Worm (Caenorhabditis elegans) whole organism, young adult: Measurements from ENCODE around the gene T04C12.11.

Experiments used
- B0019.2 ChIP-seq: fragments of 200-800 bp; sonication (Bioruptor generic); conservative IDR thresholded peaks from 2 replicates; pipeline ENCODE4 v1.3.6; 2022; ENCODE audit warnings: missing genetic modification reagents, missing genetic modification characterization, missing compliant biosample characterization
- C17E4.6 ChIP-seq: fragments of 200-800 bp; sonication (Bioruptor generic); IDR thresholded peaks from 2 replicates; pipeline ENCODE4 v1.3.6; 2022; ENCODE audit warnings: missing genetic modification reagents, missing genetic modification characterization, missing compliant biosample characterization
- F23B12.7 ChIP-seq: sonication (generic microtip); optimal IDR thresholded peaks from 2 replicates; lab custom pipeline; 2017; ENCODE audit warnings: missing genetic modification characterization, mild to moderate bottlenecking, missing compliant biosample characterization, antibody characterized with exemption, moderate library complexity; ENCODE audit not compliant: insufficient read depth
- F33H1.4 ChIP-seq: fragments of 200-800 bp; sonication (Bioruptor generic); IDR thresholded peaks from 2 replicates; pipeline ENCODE4 v1.3.6; 2022; ENCODE audit warnings: missing genetic modification reagents, missing genetic modification characterization, missing compliant biosample characterization
- F49E8.2 ChIP-seq: sonication (generic microtip); optimal IDR thresholded peaks from 3 replicates; lab custom pipeline; 2017; ENCODE audit warnings: missing genetic modification characterization, mild to moderate bottlenecking, missing compliant biosample characterization, antibody characterized with exemption, moderate library complexity; ENCODE audit not compliant: insufficient read depth
- K12H6.12 ChIP-seq: fragments of 200-800 bp; sonication (Bioruptor generic); optimal IDR thresholded peaks from 2 replicates; lab custom pipeline; 2018; ENCODE audit warnings: mild to moderate bottlenecking, missing genetic modification characterization, missing compliant biosample characterization
- Y53F4B.3 ChIP-seq: fragments of 200-800 bp; sonication (Bioruptor generic); IDR thresholded peaks from 2 replicates; pipeline ENCODE4 v1.3.6; 2022; ENCODE audit warnings: missing genetic modification reagents, missing genetic modification characterization, missing compliant biosample characterization
- Y79H2A.3 ChIP-seq: fragments of 200-800 bp; sonication (Bioruptor generic); conservative IDR thresholded peaks from 2 replicates; pipeline ENCODE4 v1.3.6; 2022; ENCODE audit warnings: missing genetic modification reagents, missing genetic modification characterization, missing compliant biosample characterization
- aptf-2 ChIP-seq: fragments of 200-800 bp; sonication (Bioruptor generic); conservative IDR thresholded peaks from 2 replicates; pipeline ENCODE4 v1.3.6; 2022; ENCODE audit warnings: missing genetic modification reagents, missing genetic modification characterization, missing compliant biosample characterization
- attf-5 ChIP-seq: fragments of 200-800 bp; sonication (Bioruptor generic); optimal IDR thresholded peaks from 2 replicates; lab custom pipeline; 2018; ENCODE audit warnings: mild to moderate bottlenecking, missing genetic modification characterization, missing compliant biosample characterization
- bed-2 ChIP-seq: fragments of 200-800 bp; sonication (Bioruptor generic); IDR thresholded peaks from 2 replicates; pipeline ENCODE4 v1.3.6; 2022; ENCODE audit warnings: missing genetic modification reagents, missing genetic modification characterization, missing compliant biosample characterization
- cebp-1 ChIP-seq, 2 experiments: fragments of 200-800 bp in 1 of 2; sonication (Bioruptor generic) in 1 of 2; sonication (generic microtip) in 1 of 2; IDR thresholded peaks in 1 of 2; optimal IDR thresholded peaks in 1 of 2; 2 replicates each; pipeline versions ENCODE4 v1.3.6 to Lab custom; 2017 to 2022; ENCODE audit warnings: missing compliant biosample characterization in 2 of 2, missing genetic modification characterization in 2 of 2, mild to moderate bottlenecking in 1 of 2, missing genetic modification reagents in 1 of 2, moderate library complexity in 1 of 2
- ceh-100 ChIP-seq: fragments of 200-800 bp; sonication (Bioruptor generic); IDR thresholded peaks from 2 replicates; pipeline ENCODE4 v1.3.6; 2022; ENCODE audit warnings: missing genetic modification reagents, missing genetic modification characterization, missing compliant biosample characterization
- ceh-91 ChIP-seq: fragments of 200-800 bp; sonication (Bioruptor generic); IDR thresholded peaks from 2 replicates; pipeline ENCODE4 v1.3.6; 2022; ENCODE audit warnings: missing genetic modification reagents, missing genetic modification characterization, missing compliant biosample characterization
- dox-1 ChIP-seq: fragments of 200-800 bp; sonication (Bioruptor generic); IDR thresholded peaks from 2 replicates; pipeline ENCODE4 v1.3.6; 2022; ENCODE audit warnings: missing genetic modification reagents, missing genetic modification characterization, missing compliant biosample characterization
- efl-1 ChIP-seq: fragments of 150-350 bp; optimal IDR thresholded peaks from 2 replicates; lab custom pipeline; 2014; ENCODE audit warnings: missing biosample characterization, missing genetic modification reagents, missing genetic modification characterization
- egl-44 ChIP-seq: fragments of 200-800 bp; sonication (Bioruptor generic); IDR thresholded peaks from 2 replicates; pipeline ENCODE4 v1.3.6; 2022; ENCODE audit warnings: missing genetic modification reagents, missing genetic modification characterization, missing compliant biosample characterization
- ekl-4 ChIP-seq: fragments of 200-800 bp; sonication (Bioruptor generic); IDR thresholded peaks from 2 replicates; pipeline ENCODE4 v1.3.6; 2022; ENCODE audit warnings: missing genetic modification reagents, missing genetic modification characterization, missing compliant biosample characterization
- gei-17 ChIP-seq: fragments of 200-800 bp; sonication (Bioruptor generic); optimal IDR thresholded peaks from 2 replicates; lab custom pipeline; 2018; ENCODE audit warnings: mild to moderate bottlenecking, missing genetic modification characterization, missing compliant biosample characterization
- hlh-12 ChIP-seq: sonication (generic microtip); optimal IDR thresholded peaks from 2 replicates; lab custom pipeline; 2016; ENCODE audit warnings: missing genetic modification characterization, missing compliant biosample characterization
- hmg-1.2 ChIP-seq: fragments of 200-800 bp; sonication (Bioruptor generic); IDR thresholded peaks from 2 replicates; pipeline ENCODE4 v1.3.6; 2022; ENCODE audit warnings: missing genetic modification reagents, missing genetic modification characterization, missing compliant biosample characterization
- hrde-1 ChIP-seq: sonication (generic microtip); optimal IDR thresholded peaks from 2 replicates; lab custom pipeline; 2016; ENCODE audit warnings: missing genetic modification characterization, mild to moderate bottlenecking, missing compliant biosample characterization, moderate library complexity, missing genotype, missing genetic modification reagents, borderline replicate concordance
- lag-1 ChIP-seq: fragments of 200-800 bp; sonication (Bioruptor generic); IDR thresholded peaks from 2 replicates; pipeline ENCODE4 v1.3.6; 2022; ENCODE audit warnings: missing genetic modification reagents, missing genetic modification characterization, missing compliant biosample characterization
- lin-54 ChIP-seq: fragments of 200-800 bp; sonication (Bioruptor generic); optimal IDR thresholded peaks from 2 replicates; lab custom pipeline; 2018; ENCODE audit warnings: mild to moderate bottlenecking, missing genetic modification characterization, missing compliant biosample characterization
- lir-1 ChIP-seq: fragments of 200-800 bp; sonication (Bioruptor generic); conservative IDR thresholded peaks from 2 replicates; pipeline ENCODE4 v1.3.6; 2022; ENCODE audit warnings: missing genetic modification reagents, missing genetic modification characterization, missing compliant biosample characterization
- lsl-1 ChIP-seq: fragments of 200-800 bp; sonication (Bioruptor generic); optimal IDR thresholded peaks from 2 replicates; lab custom pipeline; 2018; ENCODE audit warnings: mild to moderate bottlenecking, missing genetic modification characterization, moderate library complexity, missing compliant biosample characterization
- madf-6 ChIP-seq: fragments of 200-800 bp; sonication (Bioruptor generic); IDR thresholded peaks from 2 replicates; pipeline ENCODE4 v1.3.6; 2022; ENCODE audit warnings: missing genetic modification reagents, missing genetic modification characterization, missing compliant biosample characterization
- mcd-1 ChIP-seq: fragments of 200-800 bp; sonication (Bioruptor generic); IDR thresholded peaks from 2 replicates; pipeline ENCODE4 v1.3.6; 2022; ENCODE audit warnings: missing genetic modification reagents, missing genetic modification characterization, missing compliant biosample characterization
- nfyb-1 ChIP-seq: fragments of 200-800 bp; sonication (Bioruptor generic); IDR thresholded peaks from 2 replicates; pipeline ENCODE4 v1.3.6; 2022; ENCODE audit warnings: missing genetic modification reagents, missing genetic modification characterization, missing compliant biosample characterization
- nhr-80 ChIP-seq: sonication (generic microtip); optimal IDR thresholded peaks from 2 replicates; lab custom pipeline; 2016; ENCODE audit warnings: missing genetic modification characterization, missing compliant biosample characterization
- pbrm-1 ChIP-seq: fragments of 200-800 bp; sonication (Bioruptor generic); IDR thresholded peaks from 2 replicates; pipeline ENCODE4 v1.3.6; 2022; ENCODE audit warnings: missing genetic modification reagents, missing genetic modification characterization, missing compliant biosample characterization
- rec-8 ChIP-seq, 2 experiments: sonication (generic microtip); optimal IDR thresholded peaks; 2 replicates each; lab custom pipeline; 2016; ENCODE audit warnings: mild to moderate bottlenecking in 2 of 2, missing genetic modification characterization in 2 of 2, missing genetic modification reagents in 2 of 2, missing genotype in 2 of 2, missing biosample characterization in 1 of 2, missing compliant biosample characterization in 1 of 2, moderate library complexity in 1 of 2
- repo-1 ChIP-seq: sonication (generic microtip); optimal IDR thresholded peaks from 2 replicates; lab custom pipeline; 2017; ENCODE audit warnings: mild to moderate bottlenecking, missing genetic modification characterization, missing compliant biosample characterization
- sdz-38 ChIP-seq: sonication (generic microtip); optimal IDR thresholded peaks from 2 replicates; lab custom pipeline; 2016; ENCODE audit warnings: missing genotype, missing genetic modification characterization, missing compliant biosample characterization
- snpc-1.3 ChIP-seq: sonication (generic microtip); optimal IDR thresholded peaks from 2 replicates; lab custom pipeline; 2017; ENCODE audit warnings: missing genetic modification characterization, mild to moderate bottlenecking, missing compliant biosample characterization, antibody characterized with exemption, moderate library complexity, missing genotype, missing genetic modification reagents; ENCODE audit not compliant: insufficient read depth
- snpc-4 ChIP-seq, 5 experiments: fragments of 150-350 bp in 1 of 5; sonication (generic microtip) in 4 of 5; optimal IDR thresholded peaks; 2 replicates each; lab custom pipeline; 2014 to 2018; ENCODE audit warnings: missing genetic modification characterization in 5 of 5, missing biosample characterization in 3 of 5, antibody characterized with exemption in 2 of 5, mild to moderate bottlenecking in 2 of 5, missing compliant biosample characterization in 2 of 5, missing genotype in 2 of 5, moderate library complexity in 2 of 5, missing genetic modification reagents in 1 of 5
- sptf-2 ChIP-seq: fragments of 200-800 bp; sonication (Bioruptor generic); optimal IDR thresholded peaks from 2 replicates; lab custom pipeline; 2018; ENCODE audit warnings: mild to moderate bottlenecking, missing genetic modification characterization, missing compliant biosample characterization
- tbp1 ChIP-seq: fragments of 200-800 bp; sonication (Bioruptor generic); optimal IDR thresholded peaks from 2 replicates; lab custom pipeline; 2018; ENCODE audit warnings: mild to moderate bottlenecking, missing genetic modification characterization, missing compliant biosample characterization
- tlf-1 ChIP-seq: fragments of 200-800 bp; sonication (Bioruptor generic); optimal IDR thresholded peaks from 2 replicates; lab custom pipeline; 2018; ENCODE audit warnings: mild to moderate bottlenecking, missing genetic modification characterization, missing compliant biosample characterization
- xnd-1 ChIP-seq: sonication (generic microtip); optimal IDR thresholded peaks from 2 replicates; lab custom pipeline; 2016; ENCODE audit warnings: missing genotype, missing genetic modification reagents, missing genetic modification characterization, missing compliant biosample characterization
- zfh-2 ChIP-seq: fragments of 200-800 bp; sonication (Bioruptor generic); conservative IDR thresholded peaks from 2 replicates; pipeline ENCODE4 v1.3.6; 2022; ENCODE audit warnings: missing genetic modification reagents, missing genetic modification characterization, missing compliant biosample characterization
- ztf-18 ChIP-seq: sonication (generic microtip); optimal IDR thresholded peaks from 2 replicates; lab custom pipeline; 2016; ENCODE audit warnings: missing genotype, mild to moderate bottlenecking, missing genetic modification characterization, missing compliant biosample characterization
- ztf-26 ChIP-seq: sonication (generic microtip); optimal IDR thresholded peaks from 2 replicates; lab custom pipeline; 2017; ENCODE audit warnings: missing genetic modification characterization, missing compliant biosample characterization

The T04C12.11 gene

ce11 chrV:11078874-11079273 lies 18.8 kb upstream of the T04C12.11 start:
- TF ChIP-seq ceh-91 (GFP tag; lab: Robert Waterston, UW): no peak
- TF ChIP-seq zfh-2 (GFP tag; lab: Robert Waterston, UW): no peak
- no peak for TF ChIP-seq xnd-1 (tag; lab: Kevin White, UChicago)
- no peak for TF ChIP-seq cebp-1 (GFP tag; IDR thresholded peaks at IDR 0.05; lab: Robert Waterston, UW)
- peak; percentile 82 for TF ChIP-seq cebp-1 (tag; optimal IDR thresholded peaks at IDR 0.05; lab: Kevin White, UChicago)
- no peak for TF ChIP-seq lag-1 (GFP tag; lab: Robert Waterston, UW)

- peak; percentile 93 for TF ChIP-seq dox-1 (GFP tag; lab: Robert Waterston, UW)
- peak; percentile 66 for TF ChIP-seq xnd-1 (tag; lab: Kevin White, UChicago)
- no peak for TF ChIP-seq gei-17
- peak; percentile 76; the same call in 1 of the 2 replicates for TF ChIP-seq nfyb-1
- peak; percentile 85 for TF ChIP-seq pbrm-1
- peak; percentile 96 for TF ChIP-seq efl-1 (GFP tag; lab: Kevin White, UChicago)
- TF ChIP-seq lsl-1 (GFP tag; lab: Kevin White, UChicago): peak; percentile 55
- peak; percentile 22 for TF ChIP-seq F23B12.7
- TF ChIP-seq ztf-26 (tag; lab: Kevin White, UChicago): peak; percentile 55
- peak; percentile 62 for TF ChIP-seq attf-5 (GFP tag; lab: Kevin White, UChicago)
- peak; percentile 95 for TF ChIP-seq madf-6 (GFP tag; lab: Robert Waterston, UW)
- no peak for TF ChIP-seq repo-1
- peak; percentile 76 for TF ChIP-seq snpc-1.3
- TF ChIP-seq rec-8 (tag; optimal IDR thresholded peaks at IDR 0.05; lab: Kevin White, UChicago): no peak
- no peak for TF ChIP-seq snpc-4 (GFP tag; optimal IDR thresholded peaks at IDR 0.05; lab: Kevin White, UChicago)
- TF ChIP-seq snpc-4 (tag; optimal IDR thresholded peaks at IDR 0.05; lab: Kevin White, UChicago): peak in 3 of 4 experiments; percentile 17 to 56 (median 55)
- TF ChIP-seq Y53F4B.3 (GFP tag; lab: Robert Waterston, UW): no peak
- peak; percentile 82 for TF ChIP-seq F49E8.2 (tag; lab: Kevin White, UChicago)
- no peak for TF ChIP-seq ztf-18 (tag; lab: Kevin White, UChicago)
- TF ChIP-seq sptf-2: no peak
- peak; percentile 73 for TF ChIP-seq ekl-4
- TF ChIP-seq lin-54 (GFP tag; lab: Kevin White, UChicago): peak; percentile 93
- TF ChIP-seq hlh-12: no peak
- peak; percentile 69 for TF ChIP-seq F33H1.4
- peak; percentile 76 for TF ChIP-seq C17E4.6 (GFP tag; lab: Robert Waterston, UW)
- peak; percentile 40; the same call in 1 of the 2 replicates for TF ChIP-seq hmg-1.2 (GFP tag; lab: Robert Waterston, UW)
- TF ChIP-seq lir-1: peak; percentile 59; the same call in 1 of the 2 replicates
- TF ChIP-seq mcd-1 (GFP tag; lab: Robert Waterston, UW): peak; percentile 95
- TF ChIP-seq B0019.2 (GFP tag; lab: Robert Waterston, UW): peak; percentile 75; the same call in 1 of the 2 replicates
- TF ChIP-seq nhr-80 (tag; lab: Kevin White, UChicago): peak; percentile 42
- no peak for TF ChIP-seq sdz-38 (tag; lab: Kevin White, UChicago)
- no peak for TF ChIP-seq bed-2 (GFP tag; lab: Robert Waterston, UW)
- peak; percentile 38 for TF ChIP-seq hrde-1 (tag; lab: Kevin White, UChicago)
- no peak for TF ChIP-seq egl-44 (GFP tag; lab: Robert Waterston, UW)
- TF ChIP-seq aptf-2 (GFP tag; lab: Robert Waterston, UW): 0 out of 2 replicates have a peak, but pooled peaks have one; percentile 46
- TF ChIP-seq tbp1 (GFP tag; lab: Kevin White, UChicago): peak; percentile 53
- TF ChIP-seq tlf-1 (GFP tag; lab: Kevin White, UChicago): peak; percentile 55
- TF ChIP-seq ceh-100 (GFP tag; lab: Robert Waterston, UW): peak; percentile 64
- TF ChIP-seq Y79H2A.3 (GFP tag; lab: Robert Waterston, UW): 0 out of 2 replicates have a peak, but pooled peaks have one; percentile 39
- peak; percentile 3 for TF ChIP-seq K12H6.12 (tag; lab: Kevin White, UChicago)
Measured at ce11 chrV:11078104-11078724, 18.1 kb upstream of the T04C12.11 start, which contains the start of gene act-2. Gene act-2, minus strand, starts transcription at chrV:11078154.
